Worm (Caenorhabditis elegans) whole organism, midembryonic: ENCODE results near the gene hrpa-2.

Source experiments
- cog-1 ChIP-seq: sonication (generic microtip); optimal IDR thresholded peaks from 2 replicates; lab custom pipeline; 2016; ENCODE audit warnings: missing genetic modification characterization, missing compliant biosample characterization
- klf-2 ChIP-seq: fragments of 200-800 bp; sonication (Bioruptor generic); conservative IDR thresholded peaks from 2 replicates; pipeline ENCODE4 v1.3.6; 2022; ENCODE audit warnings: missing genetic modification reagents, missing genetic modification characterization, missing compliant biosample characterization
- med-1 ChIP-seq: sonication (generic microtip); optimal IDR thresholded peaks from 2 replicates; lab custom pipeline; 2017; ENCODE audit warnings: missing genetic modification characterization, mild to moderate bottlenecking, missing compliant biosample characterization, antibody characterized with exemption, missing genetic modification reagents; ENCODE audit not compliant: insufficient read depth
- tab-1 ChIP-seq: fragments of 200-800 bp; sonication (Bioruptor generic); IDR thresholded peaks from 2 replicates; pipeline ENCODE4 v1.3.6; 2022; ENCODE audit warnings: missing genetic modification characterization, missing compliant biosample characterization
- ztf-23 ChIP-seq: fragments of 200-800 bp; sonication (Bioruptor generic); IDR thresholded peaks from 2 replicates; pipeline ENCODE4 v1.3.6; 2022; ENCODE audit warnings: missing genetic modification reagents, missing genetic modification characterization, missing compliant biosample characterization
- ztf-29 ChIP-seq: fragments of 200-800 bp; sonication (Bioruptor generic); IDR thresholded peaks from 2 replicates; pipeline ENCODE4 v1.3.6; 2022; ENCODE audit warnings: missing genetic modification reagents, missing genetic modification characterization, missing compliant biosample characterization

DNA sequence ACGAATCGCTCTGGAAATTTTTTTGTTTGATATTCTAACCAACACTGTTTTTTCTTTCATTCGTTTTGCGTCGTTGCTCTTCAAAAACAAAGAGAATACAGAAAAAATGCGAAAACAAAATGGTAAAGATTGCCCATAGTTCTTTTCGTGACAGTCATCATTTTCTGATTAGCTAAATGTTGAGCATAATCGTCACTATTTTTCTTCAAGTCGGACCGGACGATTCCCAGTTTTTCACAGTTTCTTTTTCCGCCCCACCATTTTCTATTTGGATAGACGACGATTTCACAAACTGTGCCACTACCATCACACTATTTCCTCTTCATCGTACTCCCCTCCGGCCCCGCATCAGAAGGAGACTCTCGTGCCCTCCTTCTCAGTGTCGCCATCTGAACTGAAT is 47.4 kb downstream of the hrpa-2 start:
- TF ChIP-seq med-1 (no peak), ztf-29 (GFP tag; lab: Robert Waterston, UW) (no peak), cog-1 (no peak), klf-2 (GFP tag; lab: Robert Waterston, UW) (no peak), tab-1 (no peak), ztf-23 (GFP tag; lab: Robert Waterston, UW) (no peak)
